Fruit fly (Drosophila melanogaster) whole organism, wandering third instar larva: ENCODE results near the gene SclA.

ENCODE experiments used
- Hr78 ChIP-seq: fragments of >200 bp; optimal IDR thresholded peaks from 2 replicates; lab custom pipeline; 2017; ENCODE audit warnings: missing biosample characterization, missing genetic modification characterization
- Sp1 ChIP-seq: fragments of 200-800 bp; sonication (Bioruptor generic); optimal IDR thresholded peaks from 3 replicates; lab custom pipeline; 2019; ENCODE audit warnings: missing biosample characterization, mild to moderate bottlenecking, missing genetic modification characterization, moderate library complexity
- br ChIP-seq: fragments of 200-800 bp; sonication (Bioruptor generic); optimal IDR thresholded peaks from 2 replicates; lab custom pipeline; 2016; ENCODE audit warnings: missing biosample characterization, missing genetic modification characterization
- dmrt93B ChIP-seq: fragments of 200-800 bp; sonication (Bioruptor generic); optimal IDR thresholded peaks from 2 replicates; lab custom pipeline; 2018; ENCODE audit warnings: missing biosample characterization, mild to moderate bottlenecking, missing genetic modification characterization
- fru ChIP-seq: fragments of 200-800 bp; sonication (Bioruptor generic); optimal IDR thresholded peaks from 3 replicates; lab custom pipeline; 2016; ENCODE audit warnings: missing biosample characterization, mild to moderate bottlenecking, missing genetic modification characterization
- pan ChIP-seq: fragments of >200 bp; optimal IDR thresholded peaks from 2 replicates; lab custom pipeline; 2017
- usp ChIP-seq: fragments of >200 bp; optimal IDR thresholded peaks from 2 replicates; lab custom pipeline; 2017; ENCODE audit warnings: missing biosample characterization, missing genetic modification characterization

dm6 chr2L:16826872-16827506 lies 10.8 kb upstream of the SclA start, which contains the start of gene AspRS-m:
- TF ChIP-seq Sp1 (GFP tag; lab: Kevin White, UChicago) (no peak), dmrt93B (GFP tag; lab: Kevin White, UChicago) (no peak), pan (no peak), fru (GFP tag; lab: Kevin White, UChicago) (no peak), usp (GFP tag; lab: Kevin White, UChicago) (no peak), br (GFP tag; lab: Kevin White, UChicago) (no peak), Hr78 (GFP tag; lab: Kevin White, UChicago) (no peak)
